Worm (Caenorhabditis elegans): ENCODE results near the gene let-60.

DNA sequence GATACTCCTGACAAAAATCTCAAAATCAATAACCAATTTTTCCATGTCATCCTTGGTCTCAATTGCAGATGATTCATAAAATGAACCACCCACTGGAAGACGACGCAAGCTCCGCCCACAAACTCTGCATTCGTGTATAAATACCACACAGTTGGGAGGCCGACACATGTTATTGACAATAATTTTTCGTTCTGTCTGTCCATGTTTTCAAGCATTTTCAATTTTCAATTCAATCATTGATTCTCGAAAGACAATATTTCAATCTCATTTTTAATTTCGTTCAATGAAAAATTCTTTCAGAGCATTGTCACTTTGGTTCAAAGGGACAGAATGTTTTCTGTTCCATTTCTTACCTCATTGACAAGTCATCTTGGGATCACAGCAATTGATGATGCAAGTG lies 14.8 kb downstream of the let-60 start, which contains the start of gene inx-9:
- TF ChIP-seq flt-1 (GFP tag; IDR thresholded peaks at IDR 0.05) = no peak
- no peak for TF ChIP-seq T22C8.4 (GFP tag; IDR thresholded peaks at IDR 0.05)
- TF ChIP-seq cog-1 (tag; optimal IDR thresholded peaks at IDR 0.05) = no peak
- TF ChIP-seq ref-1 (GFP tag; conservative IDR thresholded peaks at IDR 0.05) = no peak
